ENCODE assay signal across 2 worm cellular contexts in the genomic region with DNA sequence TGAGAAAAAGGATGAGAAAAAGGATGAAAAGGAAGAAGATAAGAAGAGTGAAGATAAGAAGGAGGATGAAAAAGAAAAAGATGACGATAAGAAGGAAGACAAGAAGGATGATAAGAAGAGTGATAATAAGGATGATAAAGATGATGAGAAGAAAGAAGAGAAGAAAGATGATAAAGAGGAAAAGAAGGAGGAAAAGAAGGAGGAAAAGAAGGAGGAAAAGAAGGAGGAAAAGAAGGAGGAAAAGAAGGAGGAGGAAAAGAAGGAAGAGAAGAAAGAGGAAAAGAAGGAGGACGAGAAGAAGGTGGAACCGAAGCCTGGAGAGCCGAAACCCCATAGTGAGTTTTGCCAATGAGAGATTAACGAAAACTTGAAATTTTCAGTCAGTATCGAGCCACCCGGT.
TF ChIP-seq lines count a peak whose summit lies in the region.

No protein-coding gene starts in this region.

TF ChIP-seq in whole organism, L4 larva, 104 proteins besides CTCF, POLR2A, EP300 and RAD21:
- peak; percentile 60; the same call in 1 of the 2 replicates for TF ChIP-seq set-16 (GFP tag; IDR thresholded peaks at IDR 0.05; lab: Robert Waterston, UW)
- TF ChIP-seq hlh-30 (tag; optimal IDR thresholded peaks at IDR 0.05; lab: Kevin White, UChicago; ENCODE audit: insufficient read depth): no peak
- TF ChIP-seq unc-62 (GFP tag; optimal IDR thresholded peaks at IDR 0.05 in 1 of 2; lab: Kevin White, UChicago): peak in 1 of 2 experiments; percentile 54
- no peak for TF ChIP-seq unc-62 (tag; optimal IDR thresholded peaks at IDR 0.05; lab: Kevin White, UChicago)

TF ChIP-seq in whole organism, late embryonic, 69 proteins besides CTCF, POLR2A, EP300 and RAD21:
- TF ChIP-seq che-1 (tag; optimal IDR thresholded peaks at IDR 0.05; lab: Kevin White, UChicago) (no peak), elt-2 (tag; optimal IDR thresholded peaks at IDR 0.05; lab: Kevin White, UChicago) (peak; percentile 70)
TF ChIP-seq in whole organism, late embryonic: peak in this region for 1.
